Worm (Caenorhabditis elegans) whole organism, L1 larva: ENCODE results near the gene pak-1.

ENCODE experiments used
- F16B12.6 ChIP-seq: fragments of 150-350 bp; optimal IDR thresholded peaks from 2 replicates; lab custom pipeline; 2014; ENCODE audit warnings: missing biosample characterization, missing genetic modification characterization
- alr-1 ChIP-seq: fragments of 200-800 bp; sonication (Bioruptor generic); optimal IDR thresholded peaks from 2 replicates; lab custom pipeline; 2018; ENCODE audit warnings: borderline replicate concordance, mild to moderate bottlenecking, missing genetic modification characterization, missing compliant biosample characterization
- aly-2 ChIP-seq: fragments of 150-350 bp; optimal IDR thresholded peaks from 2 replicates; lab custom pipeline; 2014; ENCODE audit warnings: missing biosample characterization, missing genetic modification characterization
- blmp-1 ChIP-seq: fragments of 150-350 bp; optimal IDR thresholded peaks from 2 replicates; lab custom pipeline; 2014; ENCODE audit warnings: missing biosample characterization, missing genetic modification characterization
- ceh-8 ChIP-seq: fragments of 200-800 bp; sonication (Bioruptor generic); optimal IDR thresholded peaks from 2 replicates; lab custom pipeline; 2018; ENCODE audit warnings: mild to moderate bottlenecking, missing genetic modification characterization, moderate library complexity, missing compliant biosample characterization
- ceh-82 ChIP-seq, 3 experiments: fragments of 150-350 bp in 1 of 3; sonication (generic microtip) in 2 of 3; optimal IDR thresholded peaks; 2 replicates each; lab custom pipeline; 2014 to 2017; ENCODE audit warnings: missing biosample characterization in 3 of 3, missing genetic modification characterization in 3 of 3
- ceh-90 ChIP-seq: sonication (generic microtip); optimal IDR thresholded peaks from 2 replicates; lab custom pipeline; 2016; ENCODE audit warnings: missing genetic modification characterization, missing compliant biosample characterization
- dpl-1 ChIP-seq, 3 experiments: fragments of 150-350 bp in 2 of 3; sonication (generic microtip) in 1 of 3; optimal IDR thresholded peaks; 2 replicates each; lab custom pipeline; 2014 to 2017; ENCODE audit warnings: missing biosample characterization in 3 of 3, missing genetic modification characterization in 3 of 3, missing genetic modification reagents in 3 of 3
- dsc-1 ChIP-seq: sonication (generic microtip); optimal IDR thresholded peaks from 2 replicates; lab custom pipeline; 2016; ENCODE audit warnings: mild to moderate bottlenecking, missing genetic modification characterization, missing compliant biosample characterization
- efl-1 ChIP-seq, 4 experiments: fragments of 150-350 bp; optimal IDR thresholded peaks in 3 of 4; peaks in 1 of 4; 1 replicate in 1 of 4; 2 replicates in 3 of 4; lab custom pipeline; 2014; ENCODE audit warnings: missing biosample characterization in 2 of 4, missing genetic modification characterization in 2 of 4, missing genetic modification reagents in 2 of 4
- egl-27 ChIP-seq, 2 experiments: fragments of 150-350 bp in 1 of 2; sonication (generic microtip); optimal IDR thresholded peaks; 3 replicates each; lab custom pipeline; 2017 to 2018; ENCODE audit warnings: missing biosample characterization in 2 of 2, missing genetic modification characterization in 2 of 2, missing genetic modification reagents in 2 of 2
- elt-2 ChIP-seq: sonication (generic microtip); optimal IDR thresholded peaks from 2 replicates; lab custom pipeline; 2016; ENCODE audit warnings: missing genetic modification characterization, mild to moderate bottlenecking, inconsistent platforms, missing compliant biosample characterization, missing genetic modification reagents
- elt-3 ChIP-seq, 6 experiments: fragments of 150-350 bp in 1 of 6; sonication (generic microtip); optimal IDR thresholded peaks; 2 replicates each; lab custom pipeline; 2017 to 2018; ENCODE audit warnings: missing biosample characterization in 6 of 6, missing genetic modification characterization in 6 of 6, inconsistent platforms in 1 of 6
- fos-1 ChIP-seq: fragments of 150-350 bp; optimal IDR thresholded peaks from 2 replicates; lab custom pipeline; 2014; ENCODE audit warnings: missing biosample characterization, missing genetic modification characterization
- hlh-17 ChIP-seq: fragments of 200-800 bp; sonication (Bioruptor generic); optimal IDR thresholded peaks from 2 replicates; lab custom pipeline; 2018; ENCODE audit warnings: missing genetic modification characterization, mild to moderate bottlenecking, missing compliant biosample characterization, moderate library complexity, borderline replicate concordance
- irx-1 ChIP-seq: sonication (generic microtip); optimal IDR thresholded peaks from 2 replicates; lab custom pipeline; 2016; ENCODE audit warnings: missing genetic modification characterization, missing compliant biosample characterization
- isw-1 ChIP-seq: fragments of 200-800 bp; sonication (Bioruptor generic); IDR thresholded peaks from 2 replicates; pipeline ENCODE4 v1.3.6; 2022; ENCODE audit warnings: missing genetic modification characterization, missing compliant biosample characterization
- lin-13 ChIP-seq: fragments of 150-350 bp; optimal IDR thresholded peaks from 2 replicates; lab custom pipeline; 2014; ENCODE audit warnings: missing biosample characterization, missing genetic modification reagents, missing genetic modification characterization
- lin-14 ChIP-seq: fragments of 200-800 bp; sonication (Bioruptor generic); optimal IDR thresholded peaks from 2 replicates; lab custom pipeline; 2018; ENCODE audit warnings: mild to moderate bottlenecking, missing genetic modification characterization, moderate library complexity, missing compliant biosample characterization
- lin-15B ChIP-seq: fragments of 150-350 bp; sonication (generic microtip); optimal IDR thresholded peaks from 3 replicates; lab custom pipeline; 2014; ENCODE audit warnings: missing biosample characterization, missing genetic modification characterization
- lin-35 ChIP-seq, 2 experiments: fragments of 150-350 bp; optimal IDR thresholded peaks; 2 replicates each; lab custom pipeline; 2014; ENCODE audit warnings: missing biosample characterization in 2 of 2, missing genetic modification characterization in 2 of 2, missing genetic modification reagents in 2 of 2
- lir-3 ChIP-seq: sonication (generic microtip); optimal IDR thresholded peaks from 2 replicates; lab custom pipeline; 2016; ENCODE audit warnings: mild to moderate bottlenecking, missing genetic modification characterization, moderate library complexity, missing compliant biosample characterization; ENCODE audit not compliant: poor library complexity
- lsy-2 ChIP-seq, 2 experiments: fragments of 150-350 bp; optimal IDR thresholded peaks; 2 replicates each; lab custom pipeline; 2014; ENCODE audit warnings: missing biosample characterization in 2 of 2, missing genetic modification characterization in 2 of 2
- mab-9 ChIP-seq: fragments of 200-800 bp; sonication (Bioruptor generic); IDR thresholded peaks from 2 replicates; pipeline ENCODE4 v1.3.6; 2022; ENCODE audit warnings: missing genetic modification reagents, missing genetic modification characterization, missing compliant biosample characterization
- mdl-1 ChIP-seq, 2 experiments: fragments of 150-350 bp; optimal IDR thresholded peaks; 2 replicates each; lab custom pipeline; 2014 to 2017; ENCODE audit warnings: missing biosample characterization in 2 of 2, missing genetic modification characterization in 2 of 2, inconsistent platforms in 1 of 2
- mep-1 ChIP-seq: fragments of 150-350 bp; optimal IDR thresholded peaks from 2 replicates; lab custom pipeline; 2014; ENCODE audit warnings: missing biosample characterization, missing genetic modification characterization
- nhr-20 ChIP-seq: sonication (generic microtip); optimal IDR thresholded peaks from 2 replicates; lab custom pipeline; 2016; ENCODE audit warnings: mild to moderate bottlenecking, missing genetic modification characterization, missing compliant biosample characterization
- nhr-237 ChIP-seq: fragments of 150-350 bp; optimal IDR thresholded peaks from 2 replicates; lab custom pipeline; 2014; ENCODE audit warnings: missing biosample characterization, missing genetic modification characterization
- nhr-28 ChIP-seq: fragments of 150-350 bp; optimal IDR thresholded peaks from 2 replicates; lab custom pipeline; 2014; ENCODE audit warnings: missing biosample characterization, missing genetic modification characterization
- nhr-47 ChIP-seq: sonication (generic microtip); optimal IDR thresholded peaks from 2 replicates; lab custom pipeline; 2016; ENCODE audit warnings: mild to moderate bottlenecking, missing genetic modification characterization, moderate library complexity, missing compliant biosample characterization
- nhr-71 ChIP-seq: sonication (generic microtip); optimal IDR thresholded peaks from 2 replicates; lab custom pipeline; 2016; ENCODE audit warnings: mild to moderate bottlenecking, missing genetic modification characterization, moderate library complexity, missing compliant biosample characterization
- nhr-76 ChIP-seq: sonication (generic microtip); optimal IDR thresholded peaks from 2 replicates; lab custom pipeline; 2017; ENCODE audit warnings: missing biosample characterization, missing genetic modification characterization
- nhr-77 ChIP-seq: fragments of 150-350 bp; optimal IDR thresholded peaks from 2 replicates; lab custom pipeline; 2014; ENCODE audit warnings: missing biosample characterization, missing genetic modification characterization
- nhr-85 ChIP-seq: sonication (generic microtip); peaks from one replicate; lab custom pipeline; 2016; ENCODE audit warnings: missing genetic modification characterization, inconsistent platforms, missing compliant biosample characterization
- nhr-90 ChIP-seq: sonication (generic microtip); optimal IDR thresholded peaks from 2 replicates; lab custom pipeline; 2016; ENCODE audit warnings: mild to moderate bottlenecking, missing genetic modification characterization, missing compliant biosample characterization; ENCODE audit not compliant: poor library complexity
- pag-3 ChIP-seq: sonication (generic microtip); optimal IDR thresholded peaks from 2 replicates; lab custom pipeline; 2017; ENCODE audit warnings: missing genetic modification characterization, mild to moderate bottlenecking, missing compliant biosample characterization, antibody characterized with exemption, borderline replicate concordance; ENCODE audit not compliant: insufficient read depth
- rnt-1 ChIP-seq: sonication (generic microtip); optimal IDR thresholded peaks from 2 replicates; lab custom pipeline; 2016; ENCODE audit warnings: mild to moderate bottlenecking, missing genetic modification characterization, moderate library complexity, missing compliant biosample characterization
- skn-1 ChIP-seq: fragments of 150-350 bp; optimal IDR thresholded peaks from 2 replicates; lab custom pipeline; 2014; ENCODE audit warnings: missing biosample characterization, missing genetic modification characterization
- snu-23 ChIP-seq: sonication (generic microtip); optimal IDR thresholded peaks from 2 replicates; lab custom pipeline; 2016; ENCODE audit warnings: missing genetic modification characterization, missing compliant biosample characterization
- sup-37 ChIP-seq: fragments of 200-800 bp; sonication (Bioruptor generic); optimal IDR thresholded peaks from 2 replicates; lab custom pipeline; 2018; ENCODE audit warnings: mild to moderate bottlenecking, missing genetic modification characterization, missing compliant biosample characterization
- tbx-2 ChIP-seq: sonication (generic microtip); optimal IDR thresholded peaks from 2 replicates; lab custom pipeline; 2016; ENCODE audit warnings: missing genetic modification characterization, missing compliant biosample characterization
- unc-130 ChIP-seq: fragments of 150-350 bp; optimal IDR thresholded peaks from 2 replicates; lab custom pipeline; 2017; ENCODE audit warnings: missing biosample characterization, missing genetic modification characterization, inconsistent platforms
- vab-15 ChIP-seq: sonication (generic microtip); optimal IDR thresholded peaks from 2 replicates; lab custom pipeline; 2017; ENCODE audit warnings: missing genotype, mild to moderate bottlenecking, missing genetic modification characterization, missing compliant biosample characterization
- xbp-1 ChIP-seq: sonication (generic microtip); optimal IDR thresholded peaks from 2 replicates; lab custom pipeline; 2016; ENCODE audit warnings: missing genetic modification characterization, missing compliant biosample characterization
- ztf-11 ChIP-seq, 2 experiments: sonication (generic microtip); optimal IDR thresholded peaks; 2 replicates each; lab custom pipeline; 2016 to 2017; ENCODE audit warnings: missing genetic modification characterization in 2 of 2, missing biosample characterization in 1 of 2, missing compliant biosample characterization in 1 of 2

The pak-1 gene

DNA sequence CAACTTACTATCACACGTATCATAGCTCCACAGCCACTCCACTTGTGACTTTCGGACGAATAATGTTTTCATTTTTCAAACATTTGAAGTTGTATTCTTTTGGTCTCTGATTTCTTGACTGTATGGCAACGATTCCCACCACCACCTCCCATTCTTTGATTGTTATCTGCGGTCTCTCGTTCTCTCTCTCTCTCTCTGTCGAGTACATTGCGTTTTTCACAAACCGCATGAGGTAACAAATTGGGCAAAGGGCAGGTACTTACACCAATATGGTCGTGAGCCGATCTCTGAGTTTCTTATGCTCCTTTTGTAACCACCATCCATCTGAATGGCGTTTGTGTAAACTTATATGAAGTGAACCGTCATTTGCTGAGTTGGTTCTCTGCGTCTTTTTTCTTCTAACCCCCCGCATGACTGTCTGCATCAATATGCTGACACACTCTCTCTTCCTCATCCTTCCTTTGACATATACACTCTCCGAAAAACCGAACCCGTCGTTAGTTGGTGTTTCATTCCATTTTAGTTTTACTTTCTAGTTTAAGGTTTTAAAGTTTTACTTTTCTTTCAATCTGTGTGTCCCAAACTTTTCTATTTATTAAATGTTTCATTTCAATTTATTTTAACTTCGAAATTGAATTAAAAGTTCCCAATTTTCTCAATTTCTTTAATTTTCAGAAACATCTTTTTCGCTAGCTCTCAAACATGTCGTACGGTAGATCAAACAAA is 9.3 kb upstream of the pak-1 start, which contains the start of gene gln-1:
TSS of gene gln-1 (plus strand) at position 676 of the 726 bp plus-strand sequence.
- TF ChIP-seq lsy-2 (tag; optimal IDR thresholded peaks at IDR 0.05; lab: Kevin White, UChicago), result peak in 1 of 2 experiments; percentile 30
- TF ChIP-seq sup-37 (GFP tag; lab: Kevin White, UChicago), result no peak
- peak; percentile 83 for TF ChIP-seq nhr-85
- peak; percentile 81 for TF ChIP-seq elt-2
- peak; percentile 2 for TF ChIP-seq nhr-77 (tag; lab: Kevin White, UChicago)
- TF ChIP-seq vab-15 (tag; lab: Kevin White, UChicago), result no peak
- TF ChIP-seq nhr-28 (tag; lab: Kevin White, UChicago), result no peak
- TF ChIP-seq mdl-1 (tag; optimal IDR thresholded peaks at IDR 0.05; lab: Kevin White, UChicago), result no peak
- TF ChIP-seq efl-1 (optimal IDR thresholded peaks at IDR 0.05; lab: Kevin White, UChicago), result no peak
- TF ChIP-seq efl-1 (GFP tag; optimal IDR thresholded peaks at IDR 0.05 in 1 of 2; lab: Kevin White, UChicago), result peak; percentile 5 to 79
- no peak for TF ChIP-seq skn-1 (tag; lab: Kevin White, UChicago)
- peak; percentile 44 for TF ChIP-seq nhr-237 (tag; lab: Kevin White, UChicago)
- TF ChIP-seq lin-14 (GFP tag; lab: Kevin White, UChicago), result peak; percentile 66
- TF ChIP-seq rnt-1 (tag; lab: Kevin White, UChicago), result peak; percentile 19
- TF ChIP-seq nhr-71 (tag; lab: Kevin White, UChicago), result peak; percentile 50
- TF ChIP-seq hlh-17 (GFP tag; lab: Kevin White, UChicago), result no peak
- no peak for TF ChIP-seq elt-3 (tag; optimal IDR thresholded peaks at IDR 0.05; lab: Kevin White, UChicago)
- peak; percentile 61 for TF ChIP-seq nhr-20 (tag; lab: Kevin White, UChicago)
- no peak for TF ChIP-seq ztf-11 (tag; optimal IDR thresholded peaks at IDR 0.05; lab: Kevin White, UChicago)
- TF ChIP-seq lir-3 (tag; lab: Kevin White, UChicago), result no peak
- no peak for TF ChIP-seq isw-1 (GFP tag; lab: Robert Waterston, UW)
- TF ChIP-seq unc-130 (tag; lab: Kevin White, UChicago), result no peak
- TF ChIP-seq fos-1 (tag; lab: Kevin White, UChicago), result no peak
- TF ChIP-seq snu-23, result peak; percentile 52
- no peak for TF ChIP-seq pag-3 (tag; lab: Kevin White, UChicago)
- peak; percentile 22 for TF ChIP-seq tbx-2 (tag; lab: Kevin White, UChicago)
- no peak for TF ChIP-seq ceh-90 (tag; lab: Kevin White, UChicago)
- TF ChIP-seq blmp-1 (tag; lab: Kevin White, UChicago), result peak; percentile 64
- peak; percentile 27 for TF ChIP-seq xbp-1 (tag; lab: Kevin White, UChicago)
- peak; percentile 6 for TF ChIP-seq irx-1 (tag; lab: Kevin White, UChicago)
- TF ChIP-seq lin-13 (GFP tag; lab: Kevin White, UChicago), result no peak
- TF ChIP-seq lin-35 (GFP tag; optimal IDR thresholded peaks at IDR 0.05; lab: Kevin White, UChicago), result peak in 1 of 2 experiments; percentile 19
- peak; percentile 8 for TF ChIP-seq nhr-47 (tag; lab: Kevin White, UChicago)
- TF ChIP-seq mab-9, result no peak
- TF ChIP-seq, all 84 proteins: peak for 17

DNA sequence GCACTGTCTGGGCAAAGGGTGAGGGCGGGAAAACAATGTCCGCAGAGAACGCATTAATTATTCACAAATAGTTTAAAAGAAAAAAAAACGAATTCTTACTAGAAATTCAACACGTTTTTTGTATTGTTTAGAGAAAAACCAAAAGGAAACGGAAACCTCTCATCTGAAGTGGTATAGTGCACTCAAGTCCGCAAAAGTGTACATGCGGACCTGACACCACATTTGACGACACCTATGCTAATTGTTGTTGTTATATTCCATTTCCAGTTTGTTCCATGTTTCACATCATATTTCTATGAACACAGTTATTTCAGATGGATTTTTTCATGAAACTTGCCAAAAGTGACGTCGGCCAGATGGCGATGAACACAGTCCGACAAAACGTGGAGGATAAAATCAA is 4.3 kb upstream of the pak-1 start, which contains the start of gene C45B2.6:
TSS of gene C45B2.6 (plus strand) at position 136 of the 400 bp plus-strand sequence.
- TF ChIP-seq nhr-76, result no peak
- TF ChIP-seq efl-1 (optimal IDR thresholded peaks at IDR 0.05; lab: Kevin White, UChicago), result peak in 1 of 2 experiments; percentile 22
- peak; percentile 55 to 60 for TF ChIP-seq efl-1 (GFP tag; optimal IDR thresholded peaks at IDR 0.05 in 1 of 2; lab: Kevin White, UChicago)
- peak; percentile 23 for TF ChIP-seq nhr-20 (tag; lab: Kevin White, UChicago)
- peak; percentile 85 for TF ChIP-seq F16B12.6 (tag; lab: Kevin White, UChicago)
- peak in 1 of 2 experiments; percentile 35 for TF ChIP-seq lsy-2 (tag; optimal IDR thresholded peaks at IDR 0.05; lab: Kevin White, UChicago)
- peak in 2 of 3 experiments; percentile 3 to 23 for TF ChIP-seq dpl-1 (GFP tag; optimal IDR thresholded peaks at IDR 0.05; lab: Kevin White, UChicago)
- peak; percentile 42 for TF ChIP-seq snu-23
- peak; percentile 28 for TF ChIP-seq nhr-71 (tag; lab: Kevin White, UChicago)
- TF ChIP-seq dsc-1 (tag; lab: Kevin White, UChicago), result peak; percentile 20
- TF ChIP-seq mep-1 (tag; lab: Kevin White, UChicago), result peak; percentile 32
- no peak for TF ChIP-seq blmp-1 (tag; lab: Kevin White, UChicago)
- TF ChIP-seq lin-35 (GFP tag; optimal IDR thresholded peaks at IDR 0.05; lab: Kevin White, UChicago), result peak; percentile 7 to 22
- TF ChIP-seq lin-14 (GFP tag; lab: Kevin White, UChicago), result peak; percentile 46
- no peak for TF ChIP-seq aly-2 (tag; lab: Kevin White, UChicago)
- peak; percentile 56 for TF ChIP-seq xbp-1 (tag; lab: Kevin White, UChicago)
- TF ChIP-seq lin-15B (tag; lab: Kevin White, UChicago), result no peak
- no peak for TF ChIP-seq egl-27 (tag; optimal IDR thresholded peaks at IDR 0.05; lab: Kevin White, UChicago)
- peak; percentile 2 for TF ChIP-seq unc-130 (tag; lab: Kevin White, UChicago)
- no peak for TF ChIP-seq nhr-90 (tag; lab: Kevin White, UChicago)
- peak; percentile 7 for TF ChIP-seq rnt-1 (tag; lab: Kevin White, UChicago)
- TF ChIP-seq irx-1 (tag; lab: Kevin White, UChicago), result peak; percentile 37
- TF ChIP-seq vab-15 (tag; lab: Kevin White, UChicago), result peak; percentile 16
- peak; percentile 12 for TF ChIP-seq nhr-85
- peak in 1 of 3 experiments; percentile 29 for TF ChIP-seq ceh-82 (tag; optimal IDR thresholded peaks at IDR 0.05; lab: Kevin White, UChicago)
- TF ChIP-seq ceh-8 (GFP tag; lab: Kevin White, UChicago), result no peak
- TF ChIP-seq alr-1, result no peak
